Worm (Caenorhabditis elegans): ENCODE measurements around the gene ttc-7.

ttc-7 gene

DNA sequence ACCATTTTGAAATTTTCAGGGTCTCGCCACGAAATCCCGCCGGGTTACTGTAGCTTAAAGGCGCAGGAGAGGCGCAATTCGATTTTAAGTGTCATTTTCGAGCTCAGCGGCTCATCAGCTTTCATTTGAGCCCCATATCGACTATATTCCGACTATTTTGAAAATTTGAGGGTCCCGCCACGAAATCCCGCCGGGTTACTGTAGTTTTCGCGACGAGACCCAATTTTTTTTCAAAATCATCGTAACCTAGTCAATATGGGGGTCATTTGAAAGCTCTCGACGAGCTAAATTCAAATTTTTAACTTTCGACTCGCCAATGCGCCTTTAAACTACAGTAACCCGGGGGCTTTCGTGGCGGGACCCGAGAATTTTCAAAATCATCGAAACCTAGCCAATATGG is 17.0 kb downstream of the ttc-7 start (continued):
- TF ChIP-seq bed-2 (GFP tag; IDR thresholded peaks at IDR 0.05): no peak
- TF ChIP-seq lsl-1 (GFP tag; optimal IDR thresholded peaks at IDR 0.05): peak; percentile 59
- no peak for TF ChIP-seq rpc-1 (optimal IDR thresholded peaks at IDR 0.05)
- no peak for TF ChIP-seq rpc-1 (tag; optimal IDR thresholded peaks at IDR 0.05)

DNA sequence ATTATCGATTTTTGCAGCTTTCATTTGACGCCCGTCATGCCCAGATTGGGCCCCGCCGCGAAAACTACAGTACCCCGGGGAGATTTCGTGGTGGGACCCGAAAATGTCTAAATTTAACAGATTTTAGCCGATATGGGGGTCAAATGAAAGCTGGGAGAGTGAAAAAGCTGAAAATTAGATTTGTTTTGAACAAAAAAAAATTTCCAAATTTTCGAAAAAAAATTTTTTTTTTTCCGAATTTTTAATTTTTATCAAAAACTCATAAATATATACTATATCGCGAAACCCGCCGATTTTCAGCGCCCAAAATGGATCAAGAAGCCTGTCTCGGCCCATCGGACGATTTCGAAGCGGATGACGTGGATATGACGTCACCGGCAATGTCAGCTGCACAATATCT is 17.8 kb downstream of the ttc-7 start, which contains the start of gene smi-1:
TSS of gene smi-1 (plus strand) at position 301 of the 400 bp plus-strand sequence.
- TF ChIP-seq snpc-1.1 (tag; optimal IDR thresholded peaks at IDR 0.05; ENCODE audit: insufficient read depth) (no peak), gei-17 (GFP tag; optimal IDR thresholded peaks at IDR 0.05) (no peak), zfh-2 (GFP tag; conservative IDR thresholded peaks at IDR 0.05) (0 out of 2 replicates have a peak, but pooled peaks have one; percentile 18)

DNA sequence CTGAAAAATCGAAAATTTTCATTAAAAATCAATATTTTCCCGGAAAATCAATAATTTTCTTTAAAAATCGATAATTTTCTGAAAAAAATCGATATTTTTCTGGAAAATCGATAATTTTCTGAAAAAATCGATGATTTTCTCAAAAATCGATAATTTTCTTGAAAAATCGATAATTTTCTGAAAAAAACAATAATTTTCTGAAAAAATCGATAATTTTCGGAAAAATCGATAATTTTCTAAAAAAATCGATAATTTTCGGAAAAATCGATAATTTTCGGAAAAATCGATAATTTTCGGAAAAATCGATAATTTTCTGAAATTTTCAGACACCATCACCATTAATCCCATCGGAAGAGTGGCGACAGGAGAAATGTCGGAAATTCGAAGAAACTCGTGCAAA is 18.7 kb downstream of the ttc-7 start:
- no peak for TF ChIP-seq chd-7 (tag; optimal IDR thresholded peaks at IDR 0.05)
- no peak for TF ChIP-seq sptf-2 (GFP tag; optimal IDR thresholded peaks at IDR 0.05)
- no peak for TF ChIP-seq rec-8 (tag; optimal IDR thresholded peaks at IDR 0.05)
- TF ChIP-seq mcd-1 (GFP tag; IDR thresholded peaks at IDR 0.05): no peak
- TF ChIP-seq nhr-80 (tag; optimal IDR thresholded peaks at IDR 0.05): no peak
- no peak for TF ChIP-seq D2030.7 (GFP tag; IDR thresholded peaks at IDR 0.05)
- TF ChIP-seq F23B12.7 (tag; optimal IDR thresholded peaks at IDR 0.05; ENCODE audit: insufficient read depth): no peak

DNA sequence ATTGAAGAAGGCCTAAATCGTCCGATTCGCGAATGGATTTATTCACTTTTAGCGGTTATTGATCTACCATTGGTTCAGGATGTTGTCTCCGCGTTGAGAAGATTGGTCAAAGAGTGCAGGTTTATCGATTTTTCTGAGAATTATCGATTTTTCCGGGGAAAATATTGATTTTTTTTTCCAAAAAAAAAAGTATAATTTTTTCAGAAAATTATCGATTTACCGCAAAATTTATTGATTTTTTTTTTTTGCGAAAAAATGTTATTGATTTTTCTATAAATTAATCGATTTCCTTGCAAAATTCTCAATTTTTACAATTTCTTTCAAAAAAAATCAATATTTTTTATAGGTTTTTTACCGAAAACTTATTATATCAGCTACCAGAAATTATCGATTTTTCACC is 20.0 kb downstream of the ttc-7 start:
- TF ChIP-seq chd-7 (tag; optimal IDR thresholded peaks at IDR 0.05) (no peak), ztf-22 (GFP tag; optimal IDR thresholded peaks at IDR 0.05) (no peak), nfyb-1 (GFP tag; IDR thresholded peaks at IDR 0.05) (no peak), ccch-3 (GFP tag; optimal IDR thresholded peaks at IDR 0.05) (no peak), lsy-27 (tag; optimal IDR thresholded peaks at IDR 0.05; ENCODE audit: borderline replicate concordance, insufficient read depth) (no peak), lin-35 (GFP tag; optimal IDR thresholded peaks at IDR 0.05) (no peak), dpff-1 (tag; optimal IDR thresholded peaks at IDR 0.05) (no peak), zim-3 (tag; optimal IDR thresholded peaks at IDR 0.05) (no peak), ceh-40 (GFP tag; IDR thresholded peaks at IDR 0.05) (no peak), F57A8.1 (GFP tag; optimal IDR thresholded peaks at IDR 0.05) (no peak), tbx-9 (tag; optimal IDR thresholded peaks at IDR 0.05; ENCODE audit: borderline replicate concordance) (no peak), lir-1 (GFP tag; conservative IDR thresholded peaks at IDR 0.05) (no peak)

DNA sequence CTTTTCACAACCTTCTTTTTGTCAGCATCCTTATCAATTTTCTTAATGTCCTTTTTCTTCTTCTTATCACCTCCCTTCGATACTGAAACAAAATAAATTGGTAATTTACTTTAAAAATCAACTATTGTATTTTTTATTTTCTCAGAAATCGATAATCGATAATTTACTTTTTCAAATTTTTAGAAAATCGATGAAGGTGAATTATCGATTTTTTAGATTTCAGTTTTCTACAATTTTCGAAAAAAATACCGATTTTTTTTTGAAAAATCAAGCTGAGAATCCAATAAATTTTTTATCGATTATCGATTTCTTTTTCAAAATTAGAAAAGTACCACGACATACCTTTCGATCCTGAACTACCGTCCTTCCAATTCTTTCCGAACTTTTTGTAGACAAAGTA is 22.4 kb downstream of the ttc-7 start:
- no peak for TF ChIP-seq Y53G8AR.9 (GFP tag; conservative IDR thresholded peaks at IDR 0.05)
- no peak for TF ChIP-seq mcd-1 (GFP tag; IDR thresholded peaks at IDR 0.05)
- TF ChIP-seq ets-4 (GFP tag; optimal IDR thresholded peaks at IDR 0.05): no peak
- TF ChIP-seq ZK185.1 (tag; optimal IDR thresholded peaks at IDR 0.05; ENCODE audit: poor library complexity, severe bottlenecking): no peak
- no peak for TF ChIP-seq ztf-3 (GFP tag; optimal IDR thresholded peaks at IDR 0.05)
- TF ChIP-seq let-607 (tag; optimal IDR thresholded peaks at IDR 0.05): no peak

DNA sequence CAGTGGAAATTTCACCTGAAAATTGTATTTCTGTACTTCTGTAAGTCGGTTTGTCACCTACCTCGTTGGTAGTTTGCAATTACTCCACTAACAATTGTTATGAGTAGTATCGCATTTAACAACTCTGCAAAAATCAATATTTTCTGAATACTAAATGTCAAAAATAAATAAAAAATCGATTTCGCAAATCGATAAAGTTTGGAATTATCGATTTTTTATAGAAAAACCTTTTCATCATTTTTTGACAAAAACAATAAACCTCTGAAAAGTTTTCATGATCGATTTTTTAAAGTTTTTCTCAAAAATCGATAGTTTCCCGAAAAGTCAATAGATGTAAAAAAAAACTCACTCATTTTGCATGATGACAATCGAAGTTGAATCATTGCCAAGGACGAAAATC is 26.7 kb downstream of the ttc-7 start:
- TF ChIP-seq lsl-1 (GFP tag; optimal IDR thresholded peaks at IDR 0.05) (no peak), nfya-1 (tag; optimal IDR thresholded peaks at IDR 0.05; ENCODE audit: borderline replicate concordance, insufficient read depth) (no peak), rpc-1 (optimal IDR thresholded peaks at IDR 0.05) (no peak), rpc-1 (tag; optimal IDR thresholded peaks at IDR 0.05) (no peak), ccch-3 (GFP tag; optimal IDR thresholded peaks at IDR 0.05) (no peak), D2030.7 (GFP tag; IDR thresholded peaks at IDR 0.05) (no peak), ztf-22 (GFP tag; optimal IDR thresholded peaks at IDR 0.05) (no peak), Y53G8AR.9 (GFP tag; conservative IDR thresholded peaks at IDR 0.05) (no peak), sea-2 (GFP tag; IDR thresholded peaks at IDR 0.05) (no peak), attf-3 (GFP tag; conservative IDR thresholded peaks at IDR 0.05) (no peak), ztf-18 (tag; optimal IDR thresholded peaks at IDR 0.05) (no peak), B0261.1 (tag; optimal IDR thresholded peaks at IDR 0.05) (no peak), tbp1 (GFP tag; optimal IDR thresholded peaks at IDR 0.05) (no peak), egl-18 (GFP tag; IDR thresholded peaks at IDR 0.05) (no peak), nfyb-1 (GFP tag; IDR thresholded peaks at IDR 0.05) (no peak), nhr-80 (tag; optimal IDR thresholded peaks at IDR 0.05) (no peak)
